Worm (Caenorhabditis elegans): ENCODE data around the gene srxa-11.

DNA sequence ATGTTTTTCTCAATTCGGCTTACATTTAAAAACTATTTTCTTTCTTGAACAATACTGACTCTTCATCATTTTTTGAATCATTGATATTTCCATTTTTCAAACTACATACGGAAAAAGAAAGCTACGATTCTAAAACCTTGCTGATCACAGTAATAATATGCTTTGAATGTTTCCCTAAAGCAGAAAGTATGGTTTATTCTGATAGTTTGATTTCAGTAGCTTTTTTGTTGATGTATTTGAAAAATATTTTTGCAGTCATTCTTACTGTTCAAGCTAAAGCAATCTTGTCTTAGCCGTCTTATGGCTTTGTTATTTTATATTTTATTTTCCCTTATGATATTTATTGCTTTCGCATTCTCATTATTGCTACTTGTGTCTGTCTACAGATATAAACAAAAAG lies 5.6 kb downstream of the srxa-11 start, which contains the start of gene srxa-13:
- no peak for TF ChIP-seq ama-1 (optimal IDR thresholded peaks at IDR 0.05)
- no peak for TF ChIP-seq hmg-4 (GFP tag; optimal IDR thresholded peaks at IDR 0.05)
- no peak for TF ChIP-seq flt-1 (GFP tag; IDR thresholded peaks at IDR 0.05)
- no peak for TF ChIP-seq ceh-13 (GFP tag; optimal IDR thresholded peaks at IDR 0.05)

Data from whole organism, early embryonic.